Worm (Caenorhabditis elegans) whole organism, L3 larva: ENCODE data around the gene DC2.5.

Experiments
- R02D3.7 ChIP-seq: fragments of 150-350 bp; optimal IDR thresholded peaks from 2 replicates; lab custom pipeline; 2014; ENCODE audit warnings: missing biosample characterization, missing genetic modification characterization
- ama-1 ChIP-seq: fragments of 150-350 bp; optimal IDR thresholded peaks from 2 replicates; lab custom pipeline; 2018
- daf-12 ChIP-seq: fragments of 150-350 bp; optimal IDR thresholded peaks from 2 replicates; lab custom pipeline; 2014; ENCODE audit warnings: missing biosample characterization, missing genetic modification reagents, missing genetic modification characterization
- lin-39 ChIP-seq: fragments of 150-350 bp; optimal IDR thresholded peaks from 2 replicates; lab custom pipeline; 2018; ENCODE audit warnings: missing biosample characterization, missing genetic modification reagents, missing genetic modification characterization
- mdl-1 ChIP-seq: fragments of 150-350 bp; optimal IDR thresholded peaks from 2 replicates; lab custom pipeline; 2014; ENCODE audit warnings: missing biosample characterization, missing genetic modification characterization
- nfya-1 ChIP-seq: sonication (generic microtip); optimal IDR thresholded peaks from 2 replicates; lab custom pipeline; 2017; ENCODE audit warnings: missing genetic modification characterization, mild to moderate bottlenecking, missing compliant biosample characterization, antibody characterized with exemption, moderate library complexity; ENCODE audit not compliant: insufficient read depth
- nhr-12 ChIP-seq: fragments of 150-350 bp; optimal IDR thresholded peaks from 2 replicates; lab custom pipeline; 2014; ENCODE audit warnings: missing biosample characterization, missing genetic modification characterization
- nhr-28 ChIP-seq: fragments of 150-350 bp; optimal IDR thresholded peaks from 2 replicates; lab custom pipeline; 2014; ENCODE audit warnings: missing biosample characterization, missing genetic modification characterization
- nhr-76 ChIP-seq: fragments of 150-350 bp; sonication (generic microtip); optimal IDR thresholded peaks from 5 replicates; lab custom pipeline; 2014; ENCODE audit warnings: missing biosample characterization, missing genetic modification characterization
- snpc-4 ChIP-seq: fragments of 150-350 bp; optimal IDR thresholded peaks from 2 replicates; lab custom pipeline; 2014; ENCODE audit warnings: missing biosample characterization, missing genetic modification characterization
- zag-1 ChIP-seq: fragments of 150-350 bp; optimal IDR thresholded peaks from 2 replicates; lab custom pipeline; 2014; ENCODE audit warnings: missing biosample characterization, missing genetic modification characterization
- ztf-4 ChIP-seq: fragments of 150-350 bp; optimal IDR thresholded peaks from 2 replicates; lab custom pipeline; 2014; ENCODE audit warnings: missing biosample characterization, missing genetic modification characterization

DNA sequence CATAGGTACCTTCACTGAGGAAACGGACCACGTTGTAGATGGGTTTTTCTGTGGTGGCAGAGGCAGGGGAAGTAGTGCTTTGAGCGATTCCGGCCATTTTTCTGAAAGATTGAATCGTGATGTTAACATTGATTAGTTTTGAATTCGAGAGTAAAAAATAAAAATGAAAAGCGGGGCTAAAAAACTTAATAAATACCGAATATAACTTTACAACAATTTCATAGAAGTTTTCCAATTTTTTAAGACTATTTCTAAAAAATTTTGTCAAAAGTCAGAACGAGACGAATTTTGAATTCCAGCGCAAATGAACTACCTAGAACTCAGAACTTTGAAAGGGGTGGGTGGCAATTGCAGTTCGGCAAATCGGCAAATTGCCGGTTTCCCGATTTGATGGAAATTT, 22.0 kb upstream of the DC2.5 start, which contains the start of gene kin-33:
- TF ChIP-seq ama-1 (lab: Kevin White, UChicago) (no peak), mdl-1 (tag; lab: Kevin White, UChicago) (no peak), nhr-28 (tag; lab: Kevin White, UChicago) (no peak), R02D3.7 (no peak), ztf-4 (tag; lab: Kevin White, UChicago) (no peak), lin-39 (tag; lab: Kevin White, UChicago) (no peak), nhr-12 (no peak), nhr-76 (tag; lab: Kevin White, UChicago) (no peak), zag-1 (tag; lab: Kevin White, UChicago) (no peak), daf-12 (tag; lab: Kevin White, UChicago) (no peak), nfya-1 (tag; lab: Kevin White, UChicago) (no peak), snpc-4 (tag; lab: Kevin White, UChicago) (no peak)
